Worm (Caenorhabditis elegans): ENCODE results near the gene btb-2.

The btb-2 gene

DNA sequence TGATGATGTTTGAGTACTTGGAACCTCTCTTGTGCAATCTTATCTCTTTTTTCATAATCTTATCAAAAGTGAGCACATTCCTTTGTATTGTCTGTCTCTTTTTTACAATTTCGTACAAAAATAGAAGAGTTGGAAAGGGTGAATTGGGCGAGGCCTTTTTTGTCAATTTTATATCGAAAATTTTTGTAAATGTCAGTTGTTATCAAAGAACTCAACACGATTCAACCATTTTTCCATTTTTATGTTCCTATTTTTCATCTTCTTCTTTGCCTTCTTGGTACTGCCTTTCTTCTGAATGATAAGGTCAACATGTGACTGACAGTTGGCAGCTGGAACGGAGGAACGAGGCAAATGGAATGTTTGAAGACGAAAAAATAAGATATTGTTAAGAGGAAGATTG, 12.0 kb downstream of the btb-2 start:
- TF ChIP-seq lsy-2 (tag; optimal IDR thresholded peaks at IDR 0.05) (no peak), sptf-1 (tag; optimal IDR thresholded peaks at IDR 0.05) (no peak), bed-3 (GFP tag; optimal IDR thresholded peaks at IDR 0.05) (no peak), nhr-2 (tag; optimal IDR thresholded peaks at IDR 0.05) (no peak), drap-1 (GFP tag; optimal IDR thresholded peaks at IDR 0.05) (no peak), elt-3 (tag; optimal IDR thresholded peaks at IDR 0.05) (no peak), nhr-28 (tag; optimal IDR thresholded peaks at IDR 0.05) (no peak), mab-5 (tag; optimal IDR thresholded peaks at IDR 0.05) (no peak), mls-2 (tag; optimal IDR thresholded peaks at IDR 0.05) (no peak), tbx-8 (GFP tag; optimal IDR thresholded peaks at IDR 0.05) (no peak), nhr-76 (tag; optimal IDR thresholded peaks at IDR 0.05) (no peak), lin-32 (GFP tag; optimal IDR thresholded peaks at IDR 0.05) (no peak), nhr-12 (tag; optimal IDR thresholded peaks at IDR 0.05) (no peak), elt-1 (tag; optimal IDR thresholded peaks at IDR 0.05; ENCODE audit: borderline replicate concordance, insufficient read depth) (no peak), ces-1 (GFP tag; optimal IDR thresholded peaks at IDR 0.05) (no peak), pha-4 (tag; optimal IDR thresholded peaks at IDR 0.05) (no peak)

DNA sequence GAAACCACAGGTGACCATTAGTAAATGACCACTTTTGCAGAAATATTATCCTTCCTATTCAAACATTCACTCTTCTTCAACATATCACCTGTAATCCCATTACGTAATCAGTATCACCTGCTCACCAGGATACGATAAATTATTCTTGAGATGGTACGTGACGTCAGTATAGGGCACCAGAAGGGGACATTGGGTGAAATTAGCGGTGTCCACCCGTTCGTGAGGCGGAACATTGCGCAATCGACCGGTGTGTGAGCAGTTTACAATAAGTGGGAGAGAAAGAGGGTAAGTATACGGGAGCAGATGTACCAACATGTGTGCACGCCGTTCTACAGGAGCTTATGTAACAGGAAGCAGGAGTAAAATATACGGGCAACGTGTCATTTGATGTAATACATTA, 16.2 kb downstream of the btb-2 start:
- no peak for TF ChIP-seq flh-1 (GFP tag; optimal IDR thresholded peaks at IDR 0.05)
- TF ChIP-seq lin-32 (GFP tag; optimal IDR thresholded peaks at IDR 0.05), result no peak
- peak; percentile 50 for TF ChIP-seq hlh-1 (tag; optimal IDR thresholded peaks at IDR 0.05)
- TF ChIP-seq ces-1 (GFP tag; optimal IDR thresholded peaks at IDR 0.05), result no peak
- TF ChIP-seq ceh-43 (GFP tag; optimal IDR thresholded peaks at IDR 0.05), result no peak
- no peak for TF ChIP-seq ham-2 (GFP tag; optimal IDR thresholded peaks at IDR 0.05)
- no peak for TF ChIP-seq lsy-2 (tag; optimal IDR thresholded peaks at IDR 0.05)
- TF ChIP-seq M03D4.4 (tag; optimal IDR thresholded peaks at IDR 0.05), result no peak
- TF ChIP-seq elt-1 (tag; optimal IDR thresholded peaks at IDR 0.05; ENCODE audit: borderline replicate concordance, insufficient read depth), result no peak
- TF ChIP-seq ceh-83 (GFP tag; optimal IDR thresholded peaks at IDR 0.05), result no peak
- TF ChIP-seq mep-1 (tag; optimal IDR thresholded peaks at IDR 0.05), result no peak
- TF ChIP-seq sptf-1 (tag; optimal IDR thresholded peaks at IDR 0.05), result peak; percentile 8
- TF ChIP-seq nhr-28 (tag; optimal IDR thresholded peaks at IDR 0.05), result no peak
- peak; percentile 55 for TF ChIP-seq cnd-1 (tag; optimal IDR thresholded peaks at IDR 0.05)
- TF ChIP-seq zip-8 (tag; optimal IDR thresholded peaks at IDR 0.05), result peak; percentile 95
- TF ChIP-seq nhr-2 (tag; optimal IDR thresholded peaks at IDR 0.05), result peak; percentile 95
- TF ChIP-seq pha-4 (tag; optimal IDR thresholded peaks at IDR 0.05), result no peak
- no peak for TF ChIP-seq lin-13 (tag; optimal IDR thresholded peaks at IDR 0.05)
- TF ChIP-seq nhr-76 (tag; optimal IDR thresholded peaks at IDR 0.05), result no peak
- no peak for TF ChIP-seq blmp-1 (tag; optimal IDR thresholded peaks at IDR 0.05)
- TF ChIP-seq unc-39 (tag; optimal IDR thresholded peaks at IDR 0.05), result peak; percentile 26
- TF ChIP-seq elt-3 (tag; optimal IDR thresholded peaks at IDR 0.05), result no peak
- no peak for TF ChIP-seq snpc-4 (tag; optimal IDR thresholded peaks at IDR 0.05)
- TF ChIP-seq sem-2 (GFP tag; optimal IDR thresholded peaks at IDR 0.05), result no peak
- no peak for TF ChIP-seq unc-62 (GFP tag; optimal IDR thresholded peaks at IDR 0.05)
- no peak for TF ChIP-seq nhr-237 (tag; optimal IDR thresholded peaks at IDR 0.05)
- no peak for TF ChIP-seq mab-5 (tag; optimal IDR thresholded peaks at IDR 0.05)
- TF ChIP-seq ztf-11 (tag; optimal IDR thresholded peaks at IDR 0.05), result peak; percentile 71
- TF ChIP-seq drap-1 (GFP tag; optimal IDR thresholded peaks at IDR 0.05), result no peak
- no peak for TF ChIP-seq nhr-12 (tag; optimal IDR thresholded peaks at IDR 0.05)
- peak; percentile 16 for TF ChIP-seq mls-2 (tag; optimal IDR thresholded peaks at IDR 0.05)
- peak; percentile 30 for TF ChIP-seq ceh-39 (tag; optimal IDR thresholded peaks at IDR 0.05)
- TF ChIP-seq bed-3 (GFP tag; optimal IDR thresholded peaks at IDR 0.05), result no peak
- no peak for TF ChIP-seq unc-120 (tag; optimal IDR thresholded peaks at IDR 0.05; ENCODE audit: poor library complexity, severe bottlenecking)
- TF ChIP-seq tbx-8 (GFP tag; optimal IDR thresholded peaks at IDR 0.05), result no peak

DNA sequence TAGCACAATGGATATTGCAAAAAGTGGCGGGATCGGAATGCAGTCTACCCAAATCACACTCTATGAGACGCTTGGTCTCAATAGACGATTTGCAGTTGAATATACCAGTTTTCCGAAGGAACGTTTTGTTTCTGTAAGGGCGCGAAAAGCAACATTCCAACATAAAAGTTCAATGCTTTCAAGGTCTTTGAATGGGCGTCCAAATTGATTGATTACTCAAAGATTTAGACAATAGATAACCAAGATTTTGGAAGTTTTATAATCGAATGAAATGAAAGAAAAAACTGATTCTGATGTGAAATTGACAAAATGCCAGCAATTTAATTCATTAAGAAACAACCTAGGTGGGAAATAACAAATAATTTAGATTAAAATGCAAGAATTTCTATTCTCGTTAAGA, 17.4 kb downstream of the btb-2 start:
- TF ChIP-seq nhr-2 (tag; optimal IDR thresholded peaks at IDR 0.05) (no peak), mab-5 (tag; optimal IDR thresholded peaks at IDR 0.05) (no peak), nhr-28 (tag; optimal IDR thresholded peaks at IDR 0.05) (no peak), nhr-12 (tag; optimal IDR thresholded peaks at IDR 0.05) (no peak)

DNA sequence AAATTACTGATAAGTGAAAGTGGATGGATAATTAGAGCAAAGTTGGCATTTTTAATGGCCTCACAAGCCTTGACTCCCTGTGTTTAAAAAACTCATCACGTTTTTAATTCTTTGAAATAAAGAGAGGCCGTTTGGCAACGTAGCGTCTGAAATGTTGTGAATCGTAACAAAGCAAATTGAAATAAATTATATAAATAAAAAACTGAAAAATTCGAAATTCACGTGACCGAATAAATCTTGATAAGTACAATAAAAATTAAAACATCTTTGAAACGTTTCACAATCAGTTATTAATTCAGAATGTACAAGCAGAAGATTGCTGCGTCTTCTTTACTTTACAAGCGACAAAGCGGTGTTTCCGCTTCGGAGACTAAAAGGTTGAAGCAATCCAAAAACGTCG, 21.1 kb downstream of the btb-2 start, which contains the start of gene K03H9.3:
K03H9.3 (plus strand) TSS at position 301 of the 400 bp plus-strand sequence.
- TF ChIP-seq unc-39 (tag; optimal IDR thresholded peaks at IDR 0.05), result no peak
- no peak for TF ChIP-seq bed-3 (GFP tag; optimal IDR thresholded peaks at IDR 0.05)
- TF ChIP-seq ceh-83 (GFP tag; optimal IDR thresholded peaks at IDR 0.05), result no peak
- no peak for TF ChIP-seq sem-2 (GFP tag; optimal IDR thresholded peaks at IDR 0.05)
- TF ChIP-seq mls-2 (tag; optimal IDR thresholded peaks at IDR 0.05), result no peak
- no peak for TF ChIP-seq elt-3 (tag; optimal IDR thresholded peaks at IDR 0.05)
- no peak for TF ChIP-seq cnd-1 (tag; optimal IDR thresholded peaks at IDR 0.05)
- TF ChIP-seq nhr-12 (tag; optimal IDR thresholded peaks at IDR 0.05), result no peak
- TF ChIP-seq lin-32 (GFP tag; optimal IDR thresholded peaks at IDR 0.05), result no peak
- no peak for TF ChIP-seq unc-120 (tag; optimal IDR thresholded peaks at IDR 0.05; ENCODE audit: poor library complexity, severe bottlenecking)
- TF ChIP-seq mab-5 (tag; optimal IDR thresholded peaks at IDR 0.05), result no peak
- TF ChIP-seq pha-4 (tag; optimal IDR thresholded peaks at IDR 0.05), result no peak
